Worm (Caenorhabditis elegans): ENCODE data around the gene B0457.2.

The B0457.2 gene

ce11 chrII:8956896-8957295 lies 30.5 kb upstream of the B0457.2 start:
- TF ChIP-seq ceh-44 (GFP tag; IDR thresholded peaks at IDR 0.05), result no peak
- TF ChIP-seq egl-43 (GFP tag; IDR thresholded peaks at IDR 0.05), result no peak
- no peak for TF ChIP-seq php-3 (GFP tag; IDR thresholded peaks at IDR 0.05)
- TF ChIP-seq daf-8 (GFP tag; IDR thresholded peaks at IDR 0.05), result no peak
- no peak for TF ChIP-seq ama-1 (optimal IDR thresholded peaks at IDR 0.05)
- TF ChIP-seq tag-97 (GFP tag; IDR thresholded peaks at IDR 0.05), result no peak

- TF ChIP-seq vab-7 (GFP tag; IDR thresholded peaks at IDR 0.05) (no peak), nhr-10 (tag; optimal IDR thresholded peaks at IDR 0.05) (no peak), mep-1 (tag; optimal IDR thresholded peaks at IDR 0.05) (no peak), lim-7 (GFP tag; IDR thresholded peaks at IDR 0.05) (no peak), spr-1 (tag; optimal IDR thresholded peaks at IDR 0.05) (no peak), lin-1 (GFP tag; IDR thresholded peaks at IDR 0.05) (no peak), T20F7.1 (GFP tag; optimal IDR thresholded peaks at IDR 0.05) (no peak), pha-4 (GFP tag; IDR thresholded peaks at IDR 0.05) (no peak), pha-4 (tag; optimal IDR thresholded peaks at IDR 0.05) (no peak), snpc-4 (tag; optimal IDR thresholded peaks at IDR 0.05) (no peak), set-16 (GFP tag; IDR thresholded peaks at IDR 0.05) (no peak), nhr-11 (tag; optimal IDR thresholded peaks at IDR 0.05) (no peak), ctbp-1 (GFP tag; IDR thresholded peaks at IDR 0.05) (no peak), daf-16 (GFP tag; optimal IDR thresholded peaks at IDR 0.05) (no peak), daf-16 (tag; optimal IDR thresholded peaks at IDR 0.05) (no peak), nhr-77 (tag; optimal IDR thresholded peaks at IDR 0.05) (no peak), fkh-10 (GFP tag; optimal IDR thresholded peaks at IDR 0.05) (no peak), nhr-25 (tag; optimal IDR thresholded peaks at IDR 0.05; ENCODE audit: borderline replicate concordance, insufficient read depth) (no peak), tra-1 (GFP tag; IDR thresholded peaks at IDR 0.05) (no peak), sdz-12 (GFP tag; optimal IDR thresholded peaks at IDR 0.05) (no peak)
These were observed 27.4 kb upstream of the B0457.2 start for ce11 chrII:8953703-8954102.

ce11 chrII:8951270-8951669 lies 24.9 kb upstream of the B0457.2 start:
- TF ChIP-seq unc-62 (GFP tag; optimal IDR thresholded peaks at IDR 0.05 in 1 of 2) (peak in 1 of 2 experiments; percentile 97), unc-62 (tag; optimal IDR thresholded peaks at IDR 0.05) (no peak), lin-29 (GFP tag; IDR thresholded peaks at IDR 0.05) (no peak)

ce11 chrII:8948640-8949039 lies 22.3 kb upstream of the B0457.2 start:
- TF ChIP-seq ceh-44 (GFP tag; IDR thresholded peaks at IDR 0.05) (no peak), saeg-2 (GFP tag; IDR thresholded peaks at IDR 0.05) (no peak), aha-1 (tag) (no peak), ces-1 (GFP tag; optimal IDR thresholded peaks at IDR 0.05) (no peak), lir-3 (tag; optimal IDR thresholded peaks at IDR 0.05) (no peak), lsy-2 (tag; optimal IDR thresholded peaks at IDR 0.05) (no peak), ceh-32 (tag; optimal IDR thresholded peaks at IDR 0.05; ENCODE audit: poor library complexity) (no peak), unc-39 (tag; optimal IDR thresholded peaks at IDR 0.05) (no peak), F10B5.3 (tag; optimal IDR thresholded peaks at IDR 0.05) (no peak), set-16 (GFP tag; IDR thresholded peaks at IDR 0.05) (no peak), Y105C5A.15 (GFP tag; IDR thresholded peaks at IDR 0.05) (no peak)

ce11 chrII:8947391-8947790 lies 21.0 kb upstream of the B0457.2 start, which contains the start of gene cutl-15:
TSS of gene cutl-15 (minus strand) at chrII:8947688.
- TF ChIP-seq snpc-4 (tag; optimal IDR thresholded peaks at IDR 0.05), result no peak
- TF ChIP-seq unc-62 (GFP tag; optimal IDR thresholded peaks at IDR 0.05 in 1 of 2), result peak in 1 of 2 experiments; percentile 25
- no peak for TF ChIP-seq unc-62 (tag; optimal IDR thresholded peaks at IDR 0.05)
- TF ChIP-seq aha-1 (tag), result peak; percentile 98
- TF ChIP-seq snpc-1.2 (GFP tag; IDR thresholded peaks at IDR 0.05), result no peak
- TF ChIP-seq ceh-28 (tag; optimal IDR thresholded peaks at IDR 0.05), result no peak
